Fruit fly (Drosophila melanogaster) whole organism, embryonic: ENCODE data around the gene Atac2.
A peak's percentile ranks its signal among the peaks of the same experiment; 100 is the strongest.

Experiments
- Abd-B ChIP-seq: fragments of 200-800 bp; sonication (Bioruptor generic); optimal IDR thresholded peaks from 2 replicates; lab custom pipeline; 2018; ENCODE audit warnings: missing biosample characterization, mild to moderate bottlenecking, missing genetic modification characterization, moderate library complexity
- Ada2b ChIP-seq: fragments of 200-800 bp; sonication (Bioruptor generic); IDR thresholded peaks from 2 replicates; pipeline ENCODE4 v1.3.6; 2022; ENCODE audit warnings: missing biosample characterization, missing genetic modification characterization
- B-H2 ChIP-seq: fragments of 200-800 bp; sonication (Bioruptor generic); optimal IDR thresholded peaks from 2 replicates; lab custom pipeline; 2018; ENCODE audit warnings: missing biosample characterization, mild to moderate bottlenecking, missing genetic modification characterization
- BEAF-32 ChIP-seq: fragments of 200-800 bp; sonication (Bioruptor generic); optimal IDR thresholded peaks from 3 replicates; lab custom pipeline; 2017; ENCODE audit warnings: missing biosample characterization, missing genetic modification characterization, mild to moderate bottlenecking, moderate library complexity, missing genetic modification reagents
- CG10462 ChIP-seq: fragments of 200-800 bp; sonication (Bioruptor generic); optimal IDR thresholded peaks from 2 replicates; lab custom pipeline; 2016; ENCODE audit warnings: missing biosample characterization, missing genetic modification characterization
- CG12659 ChIP-seq: fragments of 200-800 bp; sonication (Bioruptor generic); optimal IDR thresholded peaks from 3 replicates; lab custom pipeline; 2017; ENCODE audit warnings: mild to moderate bottlenecking, missing biosample characterization, missing genetic modification reagents, missing genetic modification characterization
- CG14050 ChIP-seq: fragments of 200-800 bp; sonication (Bioruptor generic); IDR thresholded peaks from 3 replicates; pipeline ENCODE4 v1.3.6; 2022; ENCODE audit warnings: missing biosample characterization, missing genetic modification characterization
- CG1603 ChIP-seq: fragments of 200-800 bp; sonication (Bioruptor generic); optimal IDR thresholded peaks from 2 replicates; lab custom pipeline; 2019; ENCODE audit warnings: missing biosample characterization, mild to moderate bottlenecking, missing genetic modification characterization, moderate library complexity
- CG1647 ChIP-seq: fragments of 200-800 bp; sonication (Bioruptor generic); optimal IDR thresholded peaks from 3 replicates; lab custom pipeline; 2016; ENCODE audit warnings: missing biosample characterization, missing genetic modification characterization
- CG16863 ChIP-seq: fragments of 200-800 bp; sonication (Bioruptor generic); optimal IDR thresholded peaks from 3 replicates; lab custom pipeline; 2016; ENCODE audit warnings: missing biosample characterization, missing genetic modification characterization
- CG18619 ChIP-seq: fragments of 200-800 bp; sonication (Bioruptor generic); optimal IDR thresholded peaks from 3 replicates; lab custom pipeline; 2017; ENCODE audit warnings: missing biosample characterization, mild to moderate bottlenecking, missing genetic modification characterization
- CG2120 ChIP-seq: fragments of 200-800 bp; sonication (Bioruptor generic); optimal IDR thresholded peaks from 3 replicates; lab custom pipeline; 2016; ENCODE audit warnings: missing biosample characterization, missing genetic modification characterization
- CG31388 ChIP-seq: fragments of 200-800 bp; sonication (Bioruptor generic); optimal IDR thresholded peaks from 2 replicates; lab custom pipeline; 2016; ENCODE audit warnings: missing biosample characterization, missing genetic modification characterization
- CG3995 ChIP-seq: fragments of 200-800 bp; sonication (Bioruptor generic); optimal IDR thresholded peaks from 3 replicates; lab custom pipeline; 2016; ENCODE audit warnings: missing biosample characterization, missing genetic modification characterization
- CG8290 ChIP-seq, 3 experiments: fragments of 200-800 bp; sonication (Bioruptor generic); optimal IDR thresholded peaks; 2 replicates each; lab custom pipeline; 2016 to 2019; ENCODE audit warnings: missing biosample characterization in 3 of 3, missing genetic modification characterization in 3 of 3, mild to moderate bottlenecking in 2 of 3, moderate library complexity in 1 of 3
- D19B ChIP-seq: fragments of 200-800 bp; sonication (Bioruptor generic); optimal IDR thresholded peaks from 2 replicates; lab custom pipeline; 2017; ENCODE audit warnings: missing biosample characterization, mild to moderate bottlenecking, missing genetic modification characterization
- Dip3 ChIP-seq: fragments of 200-800 bp; sonication (Bioruptor generic); optimal IDR thresholded peaks from 3 replicates; lab custom pipeline; 2016; ENCODE audit warnings: missing biosample characterization, missing genetic modification characterization
- E2f1 ChIP-seq: fragments of 200-800 bp; sonication (Bioruptor generic); IDR thresholded peaks from 2 replicates; pipeline ENCODE4 v1.3.6; 2022; ENCODE audit warnings: missing biosample characterization, missing genetic modification characterization
- H2.0 ChIP-seq: fragments of 200-800 bp; sonication (Bioruptor generic); IDR thresholded peaks from 2 replicates; pipeline ENCODE4 v1.3.6; 2022; ENCODE audit warnings: missing biosample characterization, missing genetic modification characterization
- HLH3B ChIP-seq: fragments of 200-800 bp; sonication (Bioruptor generic); IDR thresholded peaks from 2 replicates; pipeline ENCODE4 v1.3.6; 2022; ENCODE audit warnings: missing biosample characterization, missing genetic modification characterization
- Hr51 ChIP-seq, 2 experiments: fragments of 200-800 bp; sonication (Bioruptor generic); optimal IDR thresholded peaks; 2 replicates in 1 of 2; 3 replicates in 1 of 2; lab custom pipeline; 2016 to 2018; ENCODE audit warnings: missing biosample characterization in 2 of 2, missing genetic modification characterization in 2 of 2, mild to moderate bottlenecking in 1 of 2, moderate library complexity in 1 of 2
- Jarid2 ChIP-seq: fragments of 200-800 bp; sonication (Bioruptor generic); optimal IDR thresholded peaks from 3 replicates; lab custom pipeline; 2017; ENCODE audit warnings: mild to moderate bottlenecking, missing biosample characterization, missing genetic modification reagents, missing genetic modification characterization
- Max ChIP-seq: fragments of 200-800 bp; sonication (Bioruptor generic); optimal IDR thresholded peaks from 2 replicates; lab custom pipeline; 2016; ENCODE audit warnings: missing biosample characterization, mild to moderate bottlenecking, missing genetic modification characterization
- NC2α ChIP-seq: fragments of 200-800 bp; sonication (Bioruptor generic); optimal IDR thresholded peaks from 2 replicates; lab custom pipeline; 2016; ENCODE audit warnings: missing biosample characterization, missing genetic modification characterization
- NFAT ChIP-seq: fragments of 200-800 bp; sonication (Bioruptor generic); IDR thresholded peaks from 2 replicates; pipeline ENCODE4 v1.3.6; 2022; ENCODE audit warnings: missing biosample characterization, missing genetic modification characterization
- Ptx1 ChIP-seq: fragments of 200-800 bp; sonication (Bioruptor generic); IDR thresholded peaks from 2 replicates; pipeline ENCODE4 v1.3.6; 2022; ENCODE audit warnings: missing biosample characterization, missing genetic modification characterization
- Sry-δ ChIP-seq: fragments of 200-800 bp; sonication (Bioruptor generic); optimal IDR thresholded peaks from 2 replicates; lab custom pipeline; 2016; ENCODE audit warnings: missing biosample characterization, missing genetic modification characterization
- TFAM ChIP-seq: fragments of 200-800 bp; sonication (Bioruptor generic); optimal IDR thresholded peaks from 2 replicates; lab custom pipeline; 2017; ENCODE audit warnings: missing biosample characterization, missing genetic modification characterization, inconsistent platforms
- aop ChIP-seq: fragments of 200-800 bp; sonication (Bioruptor generic); IDR thresholded peaks from 2 replicates; pipeline ENCODE4 v1.3.6; 2022; ENCODE audit warnings: missing biosample characterization, missing genetic modification characterization
- bcd ChIP-seq: fragments of 200-800 bp; sonication (Bioruptor generic); optimal IDR thresholded peaks from 2 replicates; lab custom pipeline; 2017; ENCODE audit warnings: missing biosample characterization, mild to moderate bottlenecking, missing genetic modification characterization
- cas ChIP-seq: fragments of 200-800 bp; sonication (Bioruptor generic); IDR thresholded peaks from 2 replicates; pipeline ENCODE4 v1.3.6; 2022; ENCODE audit warnings: missing biosample characterization, missing genetic modification characterization
- cato ChIP-seq: fragments of 200-800 bp; sonication (Bioruptor generic); optimal IDR thresholded peaks from 2 replicates; lab custom pipeline; 2016; ENCODE audit warnings: missing biosample characterization, missing genetic modification characterization, borderline replicate concordance
- chif ChIP-seq, 2 experiments: fragments of 200-800 bp; sonication (Bioruptor generic); optimal IDR thresholded peaks; 3 replicates each; lab custom pipeline; 2016; ENCODE audit warnings: missing biosample characterization in 2 of 2, missing genetic modification characterization in 2 of 2
- da ChIP-seq: fragments of 200-800 bp; sonication (Bioruptor generic); optimal IDR thresholded peaks from 2 replicates; lab custom pipeline; 2016; ENCODE audit warnings: missing biosample characterization, missing genetic modification characterization
- gcm2 ChIP-seq: fragments of 200-800 bp; sonication (Bioruptor generic); optimal IDR thresholded peaks from 2 replicates; lab custom pipeline; 2016; ENCODE audit warnings: missing biosample characterization, missing genetic modification characterization
- gro ChIP-seq: fragments of 200-800 bp; sonication (Bioruptor generic); optimal IDR thresholded peaks from 2 replicates; lab custom pipeline; 2016; ENCODE audit warnings: missing biosample characterization, missing genetic modification characterization
- hbn ChIP-seq: fragments of 200-800 bp; sonication (Bioruptor generic); IDR thresholded peaks from 2 replicates; pipeline ENCODE4 v1.3.6; 2022; ENCODE audit warnings: missing biosample characterization, missing genetic modification characterization; ENCODE audit not compliant: partially characterized antibody
- kah ChIP-seq: fragments of 200-800 bp; sonication (Bioruptor generic); optimal IDR thresholded peaks from 2 replicates; lab custom pipeline; 2018; ENCODE audit warnings: missing biosample characterization, mild to moderate bottlenecking, missing genetic modification characterization
- knrl ChIP-seq: fragments of 200-800 bp; sonication (Bioruptor generic); IDR thresholded peaks from 3 replicates; pipeline ENCODE4 v1.3.6; 2022; ENCODE audit warnings: missing biosample characterization, missing genetic modification characterization; ENCODE audit not compliant: partially characterized antibody
- nau ChIP-seq: fragments of 200-800 bp; sonication (Bioruptor generic); optimal IDR thresholded peaks from 3 replicates; lab custom pipeline; 2017; ENCODE audit warnings: missing biosample characterization, mild to moderate bottlenecking, missing genetic modification characterization, missing genetic modification reagents
- pho ChIP-seq: fragments of 200-800 bp; sonication (Bioruptor generic); optimal IDR thresholded peaks from 2 replicates; lab custom pipeline; 2016; ENCODE audit warnings: missing biosample characterization, missing genetic modification characterization
- pnt ChIP-seq: fragments of 200-800 bp; sonication (Bioruptor generic); optimal IDR thresholded peaks from 3 replicates; lab custom pipeline; 2016; ENCODE audit warnings: missing biosample characterization, missing genetic modification characterization
- rib ChIP-seq: fragments of 200-800 bp; sonication (Bioruptor generic); IDR thresholded peaks from 2 replicates; pipeline ENCODE4 v1.3.6; 2022; ENCODE audit warnings: missing biosample characterization, missing genetic modification characterization
- row ChIP-seq: fragments of 200-800 bp; sonication (Bioruptor generic); IDR thresholded peaks from 3 replicates; pipeline ENCODE4 v1.3.6; 2022; ENCODE audit warnings: missing biosample characterization, missing genetic modification characterization
- sc ChIP-seq, 3 experiments: fragments of >200 bp in 2 of 3; fragments of 200-800 bp in 1 of 3; sonication (Bioruptor generic) in 1 of 3; optimal IDR thresholded peaks; 2 replicates in 2 of 3; 3 replicates in 1 of 3; lab custom pipeline; 2017; ENCODE audit warnings: mild to moderate bottlenecking in 1 of 3, missing biosample characterization in 1 of 3, missing genetic modification characterization in 1 of 3, missing genetic modification reagents in 1 of 3
- sima ChIP-seq: fragments of 200-800 bp; sonication (Bioruptor generic); optimal IDR thresholded peaks from 2 replicates; lab custom pipeline; 2016; ENCODE audit warnings: missing biosample characterization, missing genetic modification characterization
- sisA ChIP-seq: fragments of 200-800 bp; sonication (Bioruptor generic); IDR thresholded peaks from 2 replicates; pipeline ENCODE4 v1.3.6; 2022; ENCODE audit warnings: missing biosample characterization, missing genetic modification characterization
- ssp ChIP-seq: fragments of 200-800 bp; sonication (Bioruptor generic); IDR thresholded peaks from 2 replicates; pipeline ENCODE4 v1.3.6; 2022; ENCODE audit warnings: missing biosample characterization, missing genetic modification characterization

Atac2 gene

dm6 chr2L:18590100-18590941 is 21.7 kb downstream of the Atac2 start, which contains the start of the genes Pde11 and CG15160 (continued):
- no peak for TF ChIP-seq CG14050 (GFP tag; lab: Robert Waterston, UW)
- no peak for TF ChIP-seq sc (optimal IDR thresholded peaks at IDR 0.05; lab: Kevin White, UChicago)
- TF ChIP-seq sc (GFP tag; optimal IDR thresholded peaks at IDR 0.05; lab: Kevin White, UChicago) = no peak
- TF ChIP-seq row (GFP tag; lab: Robert Waterston, UW) = peak; percentile 79
- no peak for TF ChIP-seq chif (GFP tag; optimal IDR thresholded peaks at IDR 0.05; lab: Kevin White, UChicago)
- no peak for TF ChIP-seq Hr51 (GFP tag; optimal IDR thresholded peaks at IDR 0.05; lab: Kevin White, UChicago)
- TF ChIP-seq kah (GFP tag; lab: Kevin White, UChicago) = no peak
- TF ChIP-seq Dip3 = peak; percentile 1
- TF ChIP-seq Abd-B = peak; percentile 34
- TF ChIP-seq CG16863 (GFP tag; lab: Kevin White, UChicago) = no peak
- peak; percentile 70 for TF ChIP-seq CG12659 (GFP tag; lab: Kevin White, UChicago)
- TF ChIP-seq B-H2 (GFP tag; lab: Kevin White, UChicago) = no peak
- peak; percentile 100 for TF ChIP-seq knrl (GFP tag; lab: Robert Waterston, UW)
- no peak for TF ChIP-seq bcd (GFP tag; lab: Kevin White, UChicago)
- no peak for TF ChIP-seq nau (GFP tag; lab: Kevin White, UChicago)
- TF ChIP-seq aop = no peak
- no peak for TF ChIP-seq cas (GFP tag; lab: Robert Waterston, UW)
- TF ChIP-seq CG18619 (GFP tag; lab: Kevin White, UChicago) = peak; percentile 6
- TF ChIP-seq HLH3B = no peak
- peak; percentile 40 for TF ChIP-seq Ptx1 (GFP tag; lab: Robert Waterston, UW)
- no peak for TF ChIP-seq sisA
- TF ChIP-seq gro (GFP tag; lab: Kevin White, UChicago) = no peak
- 0 out of 2 replicates have a peak, but pooled peaks have one; percentile 6 for TF ChIP-seq E2f1
- TF ChIP-seq CG1603 = peak; percentile 74
- TF ChIP-seq CG31388 (GFP tag; lab: Kevin White, UChicago) = no peak
- TF ChIP-seq hbn (GFP tag; lab: Robert Waterston, UW) = peak; percentile 92
- TF ChIP-seq cato (GFP tag; lab: Kevin White, UChicago) = no peak
- TF ChIP-seq sima (GFP tag; lab: Kevin White, UChicago) = no peak
- TF ChIP-seq NC2α (GFP tag; lab: Kevin White, UChicago) = no peak
- peak; percentile 27 for TF ChIP-seq pnt
- TF ChIP-seq Ada2b (GFP tag; lab: Robert Waterston, UW) = no peak
- TF ChIP-seq gcm2 (GFP tag; lab: Kevin White, UChicago) = no peak
- no peak for TF ChIP-seq TFAM (GFP tag; lab: Kevin White, UChicago)
- no peak for TF ChIP-seq CG10462 (GFP tag; lab: Kevin White, UChicago)
- peak; percentile 24; the same call in 1 of the 2 replicates for TF ChIP-seq ssp (GFP tag; lab: Robert Waterston, UW)
- TF ChIP-seq rib (GFP tag; lab: Robert Waterston, UW) = no peak
- TF ChIP-seq NFAT (GFP tag; lab: Robert Waterston, UW) = peak; percentile 50; the same call in 1 of the 2 replicates
- peak; percentile 98 for TF ChIP-seq Sry-δ (GFP tag; lab: Kevin White, UChicago)
- TF ChIP-seq CG1647 (GFP tag; lab: Kevin White, UChicago) = no peak
- peak; percentile 38 for TF ChIP-seq Jarid2 (GFP tag; lab: Kevin White, UChicago)
- TF ChIP-seq Max = peak; percentile 13
- no peak for TF ChIP-seq da (GFP tag; lab: Kevin White, UChicago)
- no peak for TF ChIP-seq H2.0 (GFP tag; lab: Robert Waterston, UW)
- peak; percentile 56 for TF ChIP-seq CG8290 (GFP tag; optimal IDR thresholded peaks at IDR 0.05; lab: Kevin White, UChicago)
- peak in 1 of 2 experiments; percentile 8 for TF ChIP-seq CG8290 (tag; optimal IDR thresholded peaks at IDR 0.05; lab: Kevin White, UChicago)
- peak; percentile 98 for TF ChIP-seq BEAF-32 (GFP tag; lab: Kevin White, UChicago)
- TF ChIP-seq CG2120 = peak; percentile 41
- TF ChIP-seq D19B (GFP tag; lab: Kevin White, UChicago) = no peak
- TF ChIP-seq CG3995 (GFP tag; lab: Kevin White, UChicago) = peak; percentile 8
- TF ChIP-seq pho (GFP tag; lab: Kevin White, UChicago) = peak; percentile 56
